Worm (Caenorhabditis elegans) whole organism, L2 larva: Measurements from ENCODE around the gene mua-3.

Source experiments
- C34F6.9 ChIP-seq: fragments of 150-350 bp; optimal IDR thresholded peaks from 2 replicates; lab custom pipeline; 2014; ENCODE audit warnings: missing biosample characterization, missing genetic modification characterization
- F13H6.1 ChIP-seq: sonication (generic microtip); optimal IDR thresholded peaks from 2 replicates; lab custom pipeline; 2016; ENCODE audit warnings: missing genetic modification characterization, missing compliant biosample characterization
- R02D3.7 ChIP-seq: fragments of 150-350 bp; optimal IDR thresholded peaks from 2 replicates; lab custom pipeline; 2014; ENCODE audit warnings: missing biosample characterization, missing genetic modification characterization
- Y55F3AM.14 ChIP-seq: fragments of 200-800 bp; sonication (Bioruptor generic); optimal IDR thresholded peaks from 2 replicates; lab custom pipeline; 2018; ENCODE audit warnings: mild to moderate bottlenecking, missing genetic modification characterization, missing compliant biosample characterization
- ZK546.5 ChIP-seq: sonication (generic microtip); optimal IDR thresholded peaks from 2 replicates; lab custom pipeline; 2017; ENCODE audit warnings: missing biosample characterization, missing genetic modification characterization
- ama-1 ChIP-seq: fragments of 150-350 bp; optimal IDR thresholded peaks from 2 replicates; lab custom pipeline; 2018; ENCODE audit warnings: inconsistent platforms
- blmp-1 ChIP-seq: sonication (generic microtip); optimal IDR thresholded peaks from 2 replicates; lab custom pipeline; 2017; ENCODE audit warnings: missing genetic modification characterization, mild to moderate bottlenecking, missing compliant biosample characterization, antibody characterized with exemption, moderate library complexity; ENCODE audit not compliant: insufficient read depth
- crh-2 ChIP-seq: sonication (generic microtip); optimal IDR thresholded peaks from 2 replicates; lab custom pipeline; 2017; ENCODE audit warnings: missing biosample characterization, missing genetic modification characterization
- egl-27 ChIP-seq: sonication (generic microtip); optimal IDR thresholded peaks from 3 replicates; lab custom pipeline; 2017; ENCODE audit warnings: missing biosample characterization, missing genetic modification reagents, missing genetic modification characterization
- elt-1 ChIP-seq: fragments of 150-350 bp; optimal IDR thresholded peaks from 2 replicates; lab custom pipeline; 2014; ENCODE audit warnings: missing biosample characterization, missing genetic modification characterization
- fos-1 ChIP-seq: fragments of 150-350 bp; optimal IDR thresholded peaks from 2 replicates; lab custom pipeline; 2014; ENCODE audit warnings: missing biosample characterization, missing genetic modification characterization
- gmeb-1 ChIP-seq: fragments of 150-350 bp; optimal IDR thresholded peaks from 2 replicates; lab custom pipeline; 2014; ENCODE audit warnings: missing biosample characterization, missing genetic modification characterization
- lin-11 ChIP-seq: fragments of 150-350 bp; sonication (generic microtip); optimal IDR thresholded peaks from 2 replicates; lab custom pipeline; 2014; ENCODE audit warnings: missing biosample characterization, missing genetic modification characterization, inconsistent platforms, mixed read lengths
- lin-13 ChIP-seq: fragments of 150-350 bp; optimal IDR thresholded peaks from 2 replicates; lab custom pipeline; 2014; ENCODE audit warnings: missing biosample characterization, missing genetic modification reagents, missing genetic modification characterization
- lin-39 ChIP-seq: fragments of 150-350 bp; optimal IDR thresholded peaks from 2 replicates; lab custom pipeline; 2014; ENCODE audit warnings: missing biosample characterization, missing genetic modification reagents, missing genetic modification characterization
- lsy-2 ChIP-seq, 2 experiments: fragments of 150-350 bp in 1 of 2; sonication (generic microtip) in 1 of 2; optimal IDR thresholded peaks; 2 replicates each; lab custom pipeline; 2014 to 2017; ENCODE audit warnings: missing biosample characterization in 2 of 2, missing genetic modification characterization in 2 of 2
- mbf-1 ChIP-seq: sonication (generic microtip); optimal IDR thresholded peaks from 2 replicates; lab custom pipeline; 2017; ENCODE audit warnings: missing biosample characterization, missing genetic modification characterization
- mdl-1 ChIP-seq, 2 experiments: fragments of 150-350 bp in 1 of 2; sonication (generic microtip) in 1 of 2; optimal IDR thresholded peaks; 2 replicates each; lab custom pipeline; 2017; ENCODE audit warnings: missing biosample characterization in 2 of 2, missing genetic modification characterization in 2 of 2
- nhr-10 ChIP-seq: sonication (generic microtip); optimal IDR thresholded peaks from 2 replicates; lab custom pipeline; 2017; ENCODE audit warnings: missing biosample characterization, missing genetic modification characterization
- nhr-11 ChIP-seq: fragments of 150-350 bp; optimal IDR thresholded peaks from 2 replicates; lab custom pipeline; 2014; ENCODE audit warnings: missing biosample characterization, missing genetic modification characterization
- nhr-129 ChIP-seq: fragments of 150-350 bp; optimal IDR thresholded peaks from 2 replicates; lab custom pipeline; 2014; ENCODE audit warnings: missing biosample characterization, missing genetic modification characterization
- nhr-21 ChIP-seq: fragments of 150-350 bp; optimal IDR thresholded peaks from 2 replicates; lab custom pipeline; 2014; ENCODE audit warnings: missing biosample characterization, missing genetic modification characterization
- nhr-237 ChIP-seq: fragments of 150-350 bp; optimal IDR thresholded peaks from 2 replicates; lab custom pipeline; 2014; ENCODE audit warnings: missing biosample characterization, missing genetic modification characterization
- nhr-25 ChIP-seq: fragments of 150-350 bp; sonication (generic microtip); optimal IDR thresholded peaks from 3 replicates; lab custom pipeline; 2014; ENCODE audit warnings: missing biosample characterization, missing genetic modification characterization
- nhr-77 ChIP-seq: fragments of 150-350 bp; optimal IDR thresholded peaks from 2 replicates; lab custom pipeline; 2014; ENCODE audit warnings: missing biosample characterization, missing genetic modification characterization
- peb-1 ChIP-seq: fragments of 150-350 bp; optimal IDR thresholded peaks from 2 replicates; lab custom pipeline; 2014; ENCODE audit warnings: missing biosample characterization, missing genetic modification characterization
- sem-4 ChIP-seq: fragments of 150-350 bp; optimal IDR thresholded peaks from 2 replicates; lab custom pipeline; 2014; ENCODE audit warnings: missing biosample characterization, missing genetic modification reagents, missing genetic modification characterization
- sma-3 ChIP-seq: sonication (generic microtip); optimal IDR thresholded peaks from 2 replicates; lab custom pipeline; 2016; ENCODE audit warnings: missing genetic modification reagents, missing genetic modification characterization, missing compliant biosample characterization
- sma-9 ChIP-seq, 2 experiments: fragments of 150-350 bp in 1 of 2; sonication (generic microtip) in 1 of 2; optimal IDR thresholded peaks; 2 replicates each; lab custom pipeline; 2014 to 2016; ENCODE audit warnings: missing genetic modification characterization in 2 of 2, mild to moderate bottlenecking in 1 of 2, missing biosample characterization in 1 of 2, missing compliant biosample characterization in 1 of 2, missing genetic modification reagents in 1 of 2, moderate library complexity in 1 of 2
- snpc-4 ChIP-seq: fragments of 150-350 bp; optimal IDR thresholded peaks from 2 replicates; lab custom pipeline; 2014; ENCODE audit warnings: missing biosample characterization, missing genetic modification characterization
- unc-39 ChIP-seq: fragments of 150-350 bp; optimal IDR thresholded peaks from 2 replicates; lab custom pipeline; 2014; ENCODE audit warnings: missing biosample characterization, missing genetic modification characterization
- unc-55 ChIP-seq: fragments of 150-350 bp; sonication (generic microtip); optimal IDR thresholded peaks from 3 replicates; lab custom pipeline; 2014; ENCODE audit warnings: missing biosample characterization, missing genetic modification reagents, missing genetic modification characterization
- zag-1 ChIP-seq: fragments of 150-350 bp; optimal IDR thresholded peaks from 2 replicates; lab custom pipeline; 2014; ENCODE audit warnings: missing biosample characterization, missing genetic modification characterization
- ztf-1 ChIP-seq: fragments of 200-800 bp; sonication (Bioruptor generic); conservative IDR thresholded peaks from 2 replicates; pipeline ENCODE4 v1.3.6; 2022; ENCODE audit warnings: missing genetic modification characterization, missing compliant biosample characterization

Gene mua-3

DNA sequence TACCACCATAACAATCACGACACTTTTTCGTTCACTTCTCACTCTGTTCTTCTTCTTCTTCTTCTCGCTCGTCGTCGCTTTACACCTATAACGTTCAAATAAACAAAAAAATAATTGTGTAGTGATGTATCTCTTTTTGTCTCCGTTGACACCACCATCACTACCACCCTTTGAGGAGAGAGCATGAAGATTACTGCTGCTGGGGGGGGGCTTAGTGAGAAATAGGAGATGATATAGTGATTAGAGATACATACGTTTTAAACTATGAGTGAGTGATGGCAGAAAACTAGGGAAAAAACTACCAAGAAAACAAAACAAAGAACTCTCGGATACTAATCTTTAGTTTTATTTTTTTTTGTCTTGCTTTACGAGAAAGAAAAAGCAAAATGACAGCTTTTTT is 34.1 kb upstream of the mua-3 start:
- TF ChIP-seq unc-55 (GFP tag; lab: Kevin White, UChicago), result peak; percentile 26
- no peak for TF ChIP-seq gmeb-1
- no peak for TF ChIP-seq mdl-1 (tag; optimal IDR thresholded peaks at IDR 0.05; lab: Kevin White, UChicago)
- TF ChIP-seq nhr-237, result no peak
- no peak for TF ChIP-seq crh-2
- TF ChIP-seq nhr-11 (tag; lab: Kevin White, UChicago), result no peak
- TF ChIP-seq unc-39 (tag; lab: Kevin White, UChicago), result no peak
- no peak for TF ChIP-seq sma-3 (GFP tag; lab: Kevin White, UChicago)
- no peak for TF ChIP-seq nhr-77
- no peak for TF ChIP-seq R02D3.7 (tag; lab: Kevin White, UChicago)
- peak; percentile 35 for TF ChIP-seq sma-9 (GFP tag; optimal IDR thresholded peaks at IDR 0.05; lab: Kevin White, UChicago)
- TF ChIP-seq sma-9 (tag; optimal IDR thresholded peaks at IDR 0.05; lab: Kevin White, UChicago), result no peak
- no peak for TF ChIP-seq ama-1
- no peak for TF ChIP-seq blmp-1
- TF ChIP-seq lsy-2 (tag; optimal IDR thresholded peaks at IDR 0.05; lab: Kevin White, UChicago), result peak in 1 of 2 experiments; percentile 34
- no peak for TF ChIP-seq egl-27 (tag; lab: Kevin White, UChicago)
- TF ChIP-seq sem-4, result no peak
- peak; percentile 19 for TF ChIP-seq nhr-129 (tag; lab: Kevin White, UChicago)
- no peak for TF ChIP-seq ztf-1

DNA sequence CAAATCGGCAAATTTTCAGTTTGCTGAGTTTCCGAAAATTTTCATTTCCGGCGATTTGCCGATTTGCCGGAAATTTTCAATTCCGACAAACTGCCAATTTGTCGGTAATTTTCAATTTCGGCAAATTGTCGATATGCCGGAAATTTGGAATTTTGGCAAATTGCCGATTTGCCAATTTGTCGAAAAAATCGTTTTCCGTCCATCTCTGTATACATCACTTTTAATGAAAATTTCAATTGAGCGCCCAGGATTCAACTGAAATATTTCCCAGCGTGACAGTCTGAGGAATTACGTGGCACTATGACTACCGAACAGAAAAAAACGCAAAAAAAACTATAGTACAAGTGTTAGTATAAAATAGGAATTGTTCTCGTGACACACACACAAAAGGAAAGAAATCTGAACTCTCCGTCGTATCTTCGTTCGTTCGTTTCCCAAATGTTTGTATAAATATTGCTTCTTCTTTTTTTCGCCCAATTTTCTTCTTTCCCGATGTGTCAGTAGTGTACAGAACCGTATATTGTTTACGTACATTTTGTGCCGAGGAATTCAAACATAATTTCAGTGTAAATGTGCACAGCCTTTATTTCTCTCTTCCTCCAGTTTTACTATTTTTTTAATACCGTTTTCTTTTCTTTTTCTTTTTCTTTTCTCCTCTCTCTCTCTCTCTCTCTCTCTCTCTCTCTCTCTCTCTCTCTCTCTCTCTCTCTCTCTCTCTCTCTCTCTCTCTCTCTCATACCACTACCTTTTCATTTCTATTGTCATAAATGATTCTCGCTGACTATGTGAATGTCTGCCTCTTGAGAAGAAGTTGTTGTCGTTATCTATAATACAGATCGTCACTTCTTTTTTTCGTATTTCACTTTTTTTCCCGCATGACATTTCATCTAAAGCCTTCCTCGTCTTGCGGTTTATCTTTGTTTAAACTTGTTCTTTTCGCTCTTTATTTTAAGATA is 27.7 kb upstream of the mua-3 start:
- peak; percentile 7 for TF ChIP-seq egl-27 (tag; lab: Kevin White, UChicago)
- peak; percentile 46 for TF ChIP-seq fos-1 (tag; lab: Kevin White, UChicago)
- TF ChIP-seq ZK546.5, result no peak
- TF ChIP-seq blmp-1, result peak; percentile 45
- TF ChIP-seq mbf-1 (tag; lab: Kevin White, UChicago), result no peak
- no peak for TF ChIP-seq peb-1 (tag; lab: Kevin White, UChicago)
- TF ChIP-seq nhr-21, result no peak
- TF ChIP-seq elt-1 (tag; lab: Kevin White, UChicago), result no peak
- TF ChIP-seq lsy-2 (tag; optimal IDR thresholded peaks at IDR 0.05; lab: Kevin White, UChicago), result peak in 1 of 2 experiments; percentile 25
- no peak for TF ChIP-seq nhr-129 (tag; lab: Kevin White, UChicago)
- TF ChIP-seq nhr-25 (tag; lab: Kevin White, UChicago), result peak; percentile 42
- no peak for TF ChIP-seq lin-39
- TF ChIP-seq lin-11, result no peak
- no peak for TF ChIP-seq nhr-11 (tag; lab: Kevin White, UChicago)
- TF ChIP-seq gmeb-1, result peak; percentile 43
- no peak for TF ChIP-seq lin-13 (GFP tag; lab: Kevin White, UChicago)
- TF ChIP-seq crh-2, result peak; percentile 8
- peak; percentile 20 for TF ChIP-seq Y55F3AM.14 (GFP tag; lab: Kevin White, UChicago)

DNA sequence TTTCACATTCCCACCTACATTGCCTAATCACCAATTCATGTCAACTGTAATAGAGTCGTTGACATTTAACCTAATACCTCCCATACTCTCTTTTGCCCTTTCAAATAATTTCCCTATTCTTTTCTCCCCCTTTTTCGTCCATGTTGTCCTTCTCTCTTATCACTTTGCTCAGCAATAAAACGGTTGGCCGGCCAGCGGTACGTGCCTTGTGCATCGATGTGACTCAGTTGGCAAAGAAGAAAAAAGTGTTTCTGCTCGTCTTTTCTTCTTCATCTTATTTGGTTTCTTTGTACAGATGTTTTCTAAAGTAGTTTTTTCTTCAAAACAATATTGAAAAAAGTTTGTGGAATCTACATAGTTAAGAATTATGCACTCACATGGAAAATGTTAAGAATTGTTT is 26.0 kb upstream of the mua-3 start:
- TF ChIP-seq nhr-10 (tag; lab: Kevin White, UChicago) (no peak), nhr-11 (tag; lab: Kevin White, UChicago) (no peak), R02D3.7 (tag; lab: Kevin White, UChicago) (no peak), nhr-25 (tag; lab: Kevin White, UChicago) (no peak), F13H6.1 (tag; lab: Kevin White, UChicago) (no peak), nhr-129 (tag; lab: Kevin White, UChicago) (no peak), fos-1 (tag; lab: Kevin White, UChicago) (peak; percentile 88), crh-2 (peak; percentile 38), zag-1 (tag; lab: Kevin White, UChicago) (no peak), ztf-1 (no peak)

DNA sequence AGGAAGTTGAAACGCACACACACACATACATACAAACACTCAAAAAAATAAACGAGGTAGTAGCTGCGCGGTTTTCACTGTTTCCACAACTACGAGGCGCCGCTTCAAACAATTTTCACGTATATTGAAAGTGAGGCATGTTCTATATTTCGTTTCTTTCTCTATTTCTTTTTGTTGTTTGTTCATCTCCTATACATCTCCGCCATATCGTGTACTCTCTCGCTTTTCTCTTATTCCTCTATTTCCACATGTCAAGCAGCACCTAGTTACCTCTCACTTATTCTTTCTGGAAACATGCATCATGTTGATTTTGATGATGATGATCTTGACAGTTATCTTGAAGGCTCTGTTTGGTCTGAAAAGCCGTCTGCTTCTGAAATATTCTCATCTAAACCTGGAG is 23.7 kb upstream of the mua-3 start, which contains the start of gene ZK1128.7:
Gene ZK1128.7 (plus strand): TSS at position 229 of the 400 bp plus-strand sequence.
- no peak for TF ChIP-seq snpc-4 (tag; lab: Kevin White, UChicago)
- TF ChIP-seq blmp-1, result peak; percentile 22
- TF ChIP-seq unc-55 (GFP tag; lab: Kevin White, UChicago), result peak; percentile 36
- TF ChIP-seq sma-9 (GFP tag; optimal IDR thresholded peaks at IDR 0.05; lab: Kevin White, UChicago), result peak; percentile 20
- TF ChIP-seq sma-9 (tag; optimal IDR thresholded peaks at IDR 0.05; lab: Kevin White, UChicago), result no peak
- no peak for TF ChIP-seq nhr-21
- no peak for TF ChIP-seq ztf-1
- TF ChIP-seq C34F6.9 (tag; lab: Kevin White, UChicago), result peak; percentile 15
- TF ChIP-seq F13H6.1 (tag; lab: Kevin White, UChicago), result peak; percentile 43
- TF ChIP-seq nhr-25 (tag; lab: Kevin White, UChicago), result no peak
- TF ChIP-seq lsy-2 (tag; optimal IDR thresholded peaks at IDR 0.05; lab: Kevin White, UChicago), result peak in 1 of 2 experiments; percentile 30
